Fruit fly (Drosophila melanogaster) whole organism, larva: ENCODE measurements around the gene ncd.

ENCODE experiments used
- noc ChIP-seq: fragments of 200-800 bp; sonication (Bioruptor generic); optimal IDR thresholded peaks from 3 replicates; lab custom pipeline; 2019; ENCODE audit warnings: missing biosample characterization, mild to moderate bottlenecking, missing genetic modification characterization, moderate library complexity

ncd gene

DNA sequence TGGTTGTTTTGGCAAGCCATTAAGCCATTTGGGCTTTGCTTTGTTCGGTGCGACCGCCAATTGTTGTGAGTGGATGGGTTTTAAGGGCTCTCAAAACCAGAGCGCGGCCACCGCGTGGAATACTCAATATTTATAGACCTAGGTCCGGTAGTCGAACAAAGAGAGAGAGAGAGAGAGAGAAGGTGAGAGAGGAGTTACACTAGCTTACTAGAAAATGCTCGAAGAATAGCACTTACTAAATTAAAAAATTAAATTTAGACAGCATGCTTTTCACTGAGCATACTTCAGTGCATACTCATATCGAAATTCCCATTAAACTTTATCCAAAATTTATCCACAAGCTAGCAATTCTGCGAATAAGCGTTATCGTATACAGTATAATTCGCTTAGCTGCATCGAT lies 46.9 kb downstream of the ncd start:
- no peak for TF ChIP-seq noc (tag; lab: Kevin White, UChicago)

DNA sequence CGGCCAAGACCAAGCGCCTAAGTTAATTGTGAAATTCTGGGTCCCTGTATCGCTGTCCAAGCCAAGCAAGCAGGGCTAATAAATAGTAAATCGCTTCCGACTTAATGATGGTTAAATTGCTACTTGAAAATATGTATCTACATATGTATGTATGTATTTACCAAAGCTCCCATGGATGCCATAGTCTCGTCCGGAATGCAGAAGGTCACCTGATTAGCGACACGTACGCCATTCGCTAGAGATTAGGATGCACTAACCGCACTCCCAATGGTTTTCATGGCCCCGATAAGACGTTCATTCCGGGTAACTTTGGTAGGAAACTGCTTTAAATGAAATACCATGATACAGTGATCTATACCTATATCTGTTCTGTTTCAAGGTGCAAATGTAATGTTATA lies 48.2 kb downstream of the ncd start:
- no peak for TF ChIP-seq noc (tag; lab: Kevin White, UChicago)

DNA sequence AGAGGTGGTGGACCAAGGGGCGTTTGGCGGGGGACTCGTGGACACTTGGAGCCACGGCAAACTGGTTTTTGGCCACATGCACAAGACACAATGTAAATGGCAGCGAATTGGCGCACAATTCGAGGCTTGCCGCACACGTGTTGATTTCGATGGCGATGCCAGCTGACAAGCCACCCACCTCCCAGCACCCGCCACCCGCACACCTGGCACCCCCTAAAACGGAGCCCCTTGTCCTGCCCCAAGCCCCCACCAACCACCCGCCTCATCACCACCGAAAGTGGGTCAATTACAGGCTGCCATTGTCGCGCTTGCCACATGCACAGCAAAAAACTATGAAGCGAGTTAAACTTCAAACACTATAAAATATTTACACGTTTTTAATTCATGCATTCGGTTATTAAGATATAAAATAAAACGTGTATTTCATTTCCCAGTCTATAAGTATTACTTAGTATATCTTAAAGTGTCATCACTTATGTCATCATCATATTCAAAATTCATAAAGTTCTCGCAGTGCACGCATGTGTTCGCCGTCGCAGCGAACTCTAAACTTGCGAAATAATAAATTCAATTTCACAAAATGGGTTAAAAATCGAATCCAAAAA lies 48.7 kb downstream of the ncd start:
- TF ChIP-seq noc (tag; lab: Kevin White, UChicago), result no peak

dm6 chr3R:29757681-29758080 lies 49.2 kb downstream of the ncd start:
- TF ChIP-seq noc (tag; lab: Kevin White, UChicago), result no peak

dm6 chr3R:29757226-29757625 lies 49.7 kb downstream of the ncd start:
- no peak for TF ChIP-seq noc (tag; lab: Kevin White, UChicago)

- TF ChIP-seq noc (tag; lab: Kevin White, UChicago), result no peak
These were observed 50.8 kb downstream of the ncd start for dm6 chr3R:29756153-29756552.

- no peak for TF ChIP-seq noc (tag; lab: Kevin White, UChicago)
These were observed 51.7 kb downstream of the ncd start for dm6 chr3R:29755248-29755647.
